Worm (Caenorhabditis elegans) whole organism, young adult: ENCODE measurements around the gene F21A3.11.

Experiments
- C17E4.6 ChIP-seq: fragments of 200-800 bp; sonication (Bioruptor generic); IDR thresholded peaks from 2 replicates; pipeline ENCODE4 v1.3.6; 2022; ENCODE audit warnings: missing genetic modification reagents, missing genetic modification characterization, missing compliant biosample characterization
- F23B12.7 ChIP-seq: sonication (generic microtip); optimal IDR thresholded peaks from 2 replicates; lab custom pipeline; 2017; ENCODE audit warnings: missing genetic modification characterization, mild to moderate bottlenecking, missing compliant biosample characterization, antibody characterized with exemption, moderate library complexity; ENCODE audit not compliant: insufficient read depth
- F33H1.4 ChIP-seq: fragments of 200-800 bp; sonication (Bioruptor generic); IDR thresholded peaks from 2 replicates; pipeline ENCODE4 v1.3.6; 2022; ENCODE audit warnings: missing genetic modification reagents, missing genetic modification characterization, missing compliant biosample characterization
- F52B5.7 ChIP-seq: sonication (generic microtip); optimal IDR thresholded peaks from 2 replicates; lab custom pipeline; 2016; ENCODE audit warnings: mild to moderate bottlenecking, missing genetic modification characterization, missing compliant biosample characterization
- F57A8.1 ChIP-seq: fragments of 200-800 bp; sonication (Bioruptor generic); optimal IDR thresholded peaks from 2 replicates; lab custom pipeline; 2018; ENCODE audit warnings: mild to moderate bottlenecking, missing genetic modification characterization, moderate library complexity, missing compliant biosample characterization
- F57C9.4 ChIP-seq: sonication (generic microtip); optimal IDR thresholded peaks from 2 replicates; lab custom pipeline; 2017; ENCODE audit warnings: mild to moderate bottlenecking, missing genetic modification characterization, missing compliant biosample characterization
- K12H6.12 ChIP-seq: fragments of 200-800 bp; sonication (Bioruptor generic); optimal IDR thresholded peaks from 2 replicates; lab custom pipeline; 2018; ENCODE audit warnings: mild to moderate bottlenecking, missing genetic modification characterization, missing compliant biosample characterization
- T26A5.8 ChIP-seq: sonication (generic microtip); optimal IDR thresholded peaks from 2 replicates; lab custom pipeline; 2016; ENCODE audit warnings: missing genetic modification characterization, missing compliant biosample characterization
- Y53F4B.3 ChIP-seq: fragments of 200-800 bp; sonication (Bioruptor generic); IDR thresholded peaks from 2 replicates; pipeline ENCODE4 v1.3.6; 2022; ENCODE audit warnings: missing genetic modification reagents, missing genetic modification characterization, missing compliant biosample characterization
- Y53G8AR.9 ChIP-seq: fragments of 200-800 bp; sonication (Bioruptor generic); conservative IDR thresholded peaks from 2 replicates; pipeline ENCODE4 v1.3.6; 2022; ENCODE audit warnings: missing genetic modification reagents, missing genetic modification characterization, missing compliant biosample characterization
- ZK185.1 ChIP-seq: sonication (generic microtip); optimal IDR thresholded peaks from 2 replicates; lab custom pipeline; 2016; ENCODE audit warnings: mild to moderate bottlenecking, missing genetic modification characterization, missing compliant biosample characterization; ENCODE audit not compliant: poor library complexity, severe bottlenecking
- atf-7 ChIP-seq: sonication (generic microtip); optimal IDR thresholded peaks from 2 replicates; lab custom pipeline; 2017; ENCODE audit warnings: mild to moderate bottlenecking, missing genetic modification characterization, missing compliant biosample characterization
- attf-6 ChIP-seq: fragments of 200-800 bp; sonication (Bioruptor generic); IDR thresholded peaks from 2 replicates; pipeline ENCODE4 v1.3.6; 2022; ENCODE audit warnings: missing genetic modification reagents, missing genetic modification characterization, missing compliant biosample characterization
- bed-1 ChIP-seq: fragments of 200-800 bp; sonication (Bioruptor generic); IDR thresholded peaks from 2 replicates; pipeline ENCODE4 v1.3.6; 2022; ENCODE audit warnings: missing genetic modification reagents, missing genetic modification characterization, missing compliant biosample characterization
- bed-2 ChIP-seq: fragments of 200-800 bp; sonication (Bioruptor generic); IDR thresholded peaks from 2 replicates; pipeline ENCODE4 v1.3.6; 2022; ENCODE audit warnings: missing genetic modification reagents, missing genetic modification characterization, missing compliant biosample characterization
- ceh-79 ChIP-seq: sonication (generic microtip); optimal IDR thresholded peaks from 2 replicates; lab custom pipeline; 2017; ENCODE audit warnings: mild to moderate bottlenecking, missing genetic modification characterization, missing compliant biosample characterization
- ceh-91 ChIP-seq: fragments of 200-800 bp; sonication (Bioruptor generic); IDR thresholded peaks from 2 replicates; pipeline ENCODE4 v1.3.6; 2022; ENCODE audit warnings: missing genetic modification reagents, missing genetic modification characterization, missing compliant biosample characterization
- dpl-1 ChIP-seq: fragments of 150-350 bp; optimal IDR thresholded peaks from 2 replicates; lab custom pipeline; 2014; ENCODE audit warnings: missing biosample characterization, missing genetic modification reagents, missing genetic modification characterization
- efl-1 ChIP-seq: fragments of 150-350 bp; optimal IDR thresholded peaks from 2 replicates; lab custom pipeline; 2014; ENCODE audit warnings: missing biosample characterization, missing genetic modification reagents, missing genetic modification characterization
- egl-18 ChIP-seq: fragments of 200-800 bp; sonication (Bioruptor generic); IDR thresholded peaks from 2 replicates; pipeline ENCODE4 v1.3.6; 2022; ENCODE audit warnings: missing genetic modification reagents, missing genetic modification characterization, missing compliant biosample characterization
- egl-44 ChIP-seq: fragments of 200-800 bp; sonication (Bioruptor generic); IDR thresholded peaks from 2 replicates; pipeline ENCODE4 v1.3.6; 2022; ENCODE audit warnings: missing genetic modification reagents, missing genetic modification characterization, missing compliant biosample characterization
- ekl-4 ChIP-seq: fragments of 200-800 bp; sonication (Bioruptor generic); IDR thresholded peaks from 2 replicates; pipeline ENCODE4 v1.3.6; 2022; ENCODE audit warnings: missing genetic modification reagents, missing genetic modification characterization, missing compliant biosample characterization
- ets-4 ChIP-seq: fragments of 200-800 bp; sonication (Bioruptor generic); optimal IDR thresholded peaks from 2 replicates; lab custom pipeline; 2018; ENCODE audit warnings: mild to moderate bottlenecking, missing genetic modification characterization, missing compliant biosample characterization
- gei-17 ChIP-seq: fragments of 200-800 bp; sonication (Bioruptor generic); optimal IDR thresholded peaks from 2 replicates; lab custom pipeline; 2018; ENCODE audit warnings: mild to moderate bottlenecking, missing genetic modification characterization, missing compliant biosample characterization
- hlh-12 ChIP-seq: sonication (generic microtip); optimal IDR thresholded peaks from 2 replicates; lab custom pipeline; 2016; ENCODE audit warnings: missing genetic modification characterization, missing compliant biosample characterization
- hmg-20 ChIP-seq: fragments of 200-800 bp; sonication (Bioruptor generic); IDR thresholded peaks from 2 replicates; pipeline ENCODE4 v1.3.6; 2022; ENCODE audit warnings: missing genetic modification reagents, missing genetic modification characterization, missing compliant biosample characterization
- hrde-1 ChIP-seq: sonication (generic microtip); optimal IDR thresholded peaks from 2 replicates; lab custom pipeline; 2016; ENCODE audit warnings: missing genetic modification characterization, mild to moderate bottlenecking, missing compliant biosample characterization, moderate library complexity, missing genotype, missing genetic modification reagents, borderline replicate concordance
- lag-1 ChIP-seq: fragments of 200-800 bp; sonication (Bioruptor generic); IDR thresholded peaks from 2 replicates; pipeline ENCODE4 v1.3.6; 2022; ENCODE audit warnings: missing genetic modification reagents, missing genetic modification characterization, missing compliant biosample characterization
- let-607 ChIP-seq, 2 experiments: fragments of 200-800 bp in 1 of 2; sonication (Bioruptor generic) in 1 of 2; sonication (generic microtip) in 1 of 2; optimal IDR thresholded peaks; 2 replicates each; lab custom pipeline; 2016 to 2018; ENCODE audit warnings: mild to moderate bottlenecking in 2 of 2, missing compliant biosample characterization in 2 of 2, missing genetic modification characterization in 2 of 2, moderate library complexity in 2 of 2, missing genotype in 1 of 2
- lin-26 ChIP-seq: fragments of 200-800 bp; sonication (Bioruptor generic); IDR thresholded peaks from 2 replicates; pipeline ENCODE4 v1.3.6; 2022; ENCODE audit warnings: missing genetic modification reagents, missing genetic modification characterization, missing compliant biosample characterization
- lin-40 ChIP-seq: sonication (generic microtip); optimal IDR thresholded peaks from 2 replicates; lab custom pipeline; 2016; ENCODE audit warnings: missing genetic modification characterization, mild to moderate bottlenecking, missing compliant biosample characterization, missing genotype, missing genetic modification reagents
- lsl-1 ChIP-seq: fragments of 200-800 bp; sonication (Bioruptor generic); optimal IDR thresholded peaks from 2 replicates; lab custom pipeline; 2018; ENCODE audit warnings: mild to moderate bottlenecking, missing genetic modification characterization, moderate library complexity, missing compliant biosample characterization
- lsy-27 ChIP-seq: sonication (generic microtip); optimal IDR thresholded peaks from 2 replicates; lab custom pipeline; 2017; ENCODE audit warnings: missing genetic modification characterization, mild to moderate bottlenecking, missing compliant biosample characterization, antibody characterized with exemption, missing genotype, borderline replicate concordance; ENCODE audit not compliant: insufficient read depth
- madf-10 ChIP-seq: sonication (generic microtip); optimal IDR thresholded peaks from 2 replicates; lab custom pipeline; 2016; ENCODE audit warnings: mild to moderate bottlenecking, missing genetic modification characterization, missing compliant biosample characterization
- madf-6 ChIP-seq: fragments of 200-800 bp; sonication (Bioruptor generic); IDR thresholded peaks from 2 replicates; pipeline ENCODE4 v1.3.6; 2022; ENCODE audit warnings: missing genetic modification reagents, missing genetic modification characterization, missing compliant biosample characterization
- mes-4 ChIP-seq: sonication (generic microtip); optimal IDR thresholded peaks from 2 replicates; lab custom pipeline; 2016; ENCODE audit warnings: missing genotype, missing genetic modification characterization, missing compliant biosample characterization
- nfya-1 ChIP-seq: sonication (generic microtip); optimal IDR thresholded peaks from 2 replicates; lab custom pipeline; 2017; ENCODE audit warnings: antibody characterized with exemption, missing compliant biosample characterization, missing genetic modification characterization, borderline replicate concordance; ENCODE audit not compliant: insufficient read depth
- nhr-120 ChIP-seq: fragments of 200-800 bp; sonication (Bioruptor generic); IDR thresholded peaks from 2 replicates; pipeline ENCODE4 v1.3.6; 2022; ENCODE audit warnings: missing genetic modification characterization, missing compliant biosample characterization
- pbrm-1 ChIP-seq: fragments of 200-800 bp; sonication (Bioruptor generic); IDR thresholded peaks from 2 replicates; pipeline ENCODE4 v1.3.6; 2022; ENCODE audit warnings: missing genetic modification reagents, missing genetic modification characterization, missing compliant biosample characterization
- sdz-38 ChIP-seq: sonication (generic microtip); optimal IDR thresholded peaks from 2 replicates; lab custom pipeline; 2016; ENCODE audit warnings: missing genotype, missing genetic modification characterization, missing compliant biosample characterization
- snpc-1.3 ChIP-seq: sonication (generic microtip); optimal IDR thresholded peaks from 2 replicates; lab custom pipeline; 2017; ENCODE audit warnings: missing genetic modification characterization, mild to moderate bottlenecking, missing compliant biosample characterization, antibody characterized with exemption, moderate library complexity, missing genotype, missing genetic modification reagents; ENCODE audit not compliant: insufficient read depth
- sptf-2 ChIP-seq: fragments of 200-800 bp; sonication (Bioruptor generic); optimal IDR thresholded peaks from 2 replicates; lab custom pipeline; 2018; ENCODE audit warnings: mild to moderate bottlenecking, missing genetic modification characterization, missing compliant biosample characterization
- tbx-9 ChIP-seq: sonication (generic microtip); optimal IDR thresholded peaks from 2 replicates; lab custom pipeline; 2016; ENCODE audit warnings: borderline replicate concordance, missing genetic modification characterization, inconsistent platforms, missing compliant biosample characterization
- tlf-1 ChIP-seq: fragments of 200-800 bp; sonication (Bioruptor generic); optimal IDR thresholded peaks from 2 replicates; lab custom pipeline; 2018; ENCODE audit warnings: mild to moderate bottlenecking, missing genetic modification characterization, missing compliant biosample characterization
- unc-130 ChIP-seq: sonication (generic microtip); optimal IDR thresholded peaks from 2 replicates; lab custom pipeline; 2016; ENCODE audit warnings: missing genetic modification reagents, missing genetic modification characterization, missing compliant biosample characterization
- unc-62 ChIP-seq: fragments of 150-350 bp; optimal IDR thresholded peaks from 2 replicates; lab custom pipeline; 2014; ENCODE audit warnings: missing biosample characterization, missing genetic modification reagents, missing genetic modification characterization
- zfh-2 ChIP-seq: fragments of 200-800 bp; sonication (Bioruptor generic); conservative IDR thresholded peaks from 2 replicates; pipeline ENCODE4 v1.3.6; 2022; ENCODE audit warnings: missing genetic modification reagents, missing genetic modification characterization, missing compliant biosample characterization

The F21A3.11 gene

DNA sequence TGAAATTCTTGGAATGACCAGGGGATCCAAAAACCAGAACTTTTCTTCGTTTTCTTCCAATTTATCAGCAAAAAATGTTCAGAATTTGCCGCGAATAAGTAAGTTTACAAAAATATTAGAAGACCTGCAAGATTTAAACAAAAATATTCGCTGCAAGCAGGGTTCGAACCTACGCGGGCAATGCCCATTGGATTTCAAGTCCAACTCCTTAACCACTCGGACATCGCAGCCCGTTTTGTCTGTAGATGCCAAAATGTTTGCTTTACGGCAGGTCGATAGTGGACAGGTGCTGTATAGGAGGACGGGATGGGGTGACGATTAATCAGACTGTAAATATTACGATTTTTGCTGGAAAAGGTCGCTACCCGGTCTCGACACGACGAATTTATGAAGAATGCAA lies 14.7 kb upstream of the F21A3.11 start (continued):
- TF ChIP-seq ZK185.1 (tag; lab: Kevin White, UChicago) (peak; percentile 54), T26A5.8 (tag; lab: Kevin White, UChicago) (no peak), F33H1.4 (no peak), pbrm-1 (GFP tag; lab: Robert Waterston, UW) (0 out of 2 replicates have a peak, but pooled peaks have one; percentile 56), C17E4.6 (GFP tag; lab: Robert Waterston, UW) (no peak), lsy-27 (tag; lab: Kevin White, UChicago) (no peak), attf-6 (GFP tag; lab: Robert Waterston, UW) (no peak), snpc-1.3 (tag; lab: Kevin White, UChicago) (peak; percentile 16), F57C9.4 (tag; lab: Kevin White, UChicago) (no peak), hrde-1 (tag; lab: Kevin White, UChicago) (no peak), let-607 (tag; optimal IDR thresholded peaks at IDR 0.05; lab: Kevin White, UChicago) (peak in 1 of 2 experiments; percentile 20), lsl-1 (GFP tag; lab: Kevin White, UChicago) (peak; percentile 42), ekl-4 (GFP tag; lab: Robert Waterston, UW) (no peak), bed-2 (no peak), lag-1 (no peak), nhr-120 (GFP tag; lab: Robert Waterston, UW) (0 out of 2 replicates have a peak, but pooled peaks have one; percentile 67), F52B5.7 (tag; lab: Kevin White, UChicago) (no peak), bed-1 (GFP tag; lab: Robert Waterston, UW) (no peak), zfh-2 (no peak), ceh-79 (tag; lab: Kevin White, UChicago) (no peak), nfya-1 (no peak), egl-44 (GFP tag; lab: Robert Waterston, UW) (0 out of 2 replicates have a peak, but pooled peaks have one; percentile 40), ets-4 (no peak), sptf-2 (GFP tag; lab: Kevin White, UChicago) (no peak), F23B12.7 (peak; percentile 25), hlh-12 (tag; lab: Kevin White, UChicago) (no peak), sdz-38 (no peak), F57A8.1 (GFP tag; lab: Kevin White, UChicago) (no peak), lin-40 (tag; lab: Kevin White, UChicago) (no peak), gei-17 (GFP tag; lab: Kevin White, UChicago) (no peak), tlf-1 (GFP tag; lab: Kevin White, UChicago) (no peak), Y53G8AR.9 (no peak), madf-10 (peak; percentile 46), madf-6 (GFP tag; lab: Robert Waterston, UW) (peak; percentile 64), dpl-1 (GFP tag; lab: Kevin White, UChicago) (no peak), tbx-9 (no peak), Y53F4B.3 (GFP tag; lab: Robert Waterston, UW) (no peak), atf-7 (tag; lab: Kevin White, UChicago) (peak; percentile 46), unc-130 (GFP tag; lab: Kevin White, UChicago) (no peak), ceh-91 (GFP tag; lab: Robert Waterston, UW) (no peak), hmg-20 (GFP tag; lab: Robert Waterston, UW) (no peak), K12H6.12 (no peak), lin-26 (peak; percentile 93), egl-18 (no peak), efl-1 (GFP tag; lab: Kevin White, UChicago) (no peak), mes-4 (tag; lab: Kevin White, UChicago) (peak; percentile 7), unc-62 (GFP tag; lab: Kevin White, UChicago) (no peak)
